Worm (Caenorhabditis elegans) whole organism, early embryonic: ENCODE results near the gene irk-2.

ENCODE experiments used
- B0310.2 ChIP-seq: sonication (generic microtip); optimal IDR thresholded peaks from 2 replicates; lab custom pipeline; 2016; ENCODE audit warnings: mild to moderate bottlenecking, missing genetic modification characterization, missing compliant biosample characterization
- F13C5.2 ChIP-seq: sonication (generic microtip); optimal IDR thresholded peaks from 2 replicates; lab custom pipeline; 2017; ENCODE audit warnings: mild to moderate bottlenecking, missing genetic modification characterization, inconsistent platforms, missing compliant biosample characterization
- aly-1 ChIP-seq: sonication (generic microtip); optimal IDR thresholded peaks from 2 replicates; lab custom pipeline; 2016; ENCODE audit warnings: missing genetic modification characterization, missing compliant biosample characterization
- ama-1 ChIP-seq: fragments of 150-350 bp; optimal IDR thresholded peaks from 2 replicates; lab custom pipeline; 2014
- ceh-13 ChIP-seq: fragments of 200-800 bp; sonication (Bioruptor generic); optimal IDR thresholded peaks from 2 replicates; lab custom pipeline; 2018; ENCODE audit warnings: mild to moderate bottlenecking, missing genetic modification characterization, missing compliant biosample characterization
- ceh-36 ChIP-seq: sonication (generic microtip); optimal IDR thresholded peaks from 2 replicates; lab custom pipeline; 2016; ENCODE audit warnings: missing genetic modification characterization, inconsistent platforms, missing compliant biosample characterization
- ets-7 ChIP-seq: sonication (generic microtip); optimal IDR thresholded peaks from 2 replicates; lab custom pipeline; 2016; ENCODE audit warnings: missing genotype, missing genetic modification characterization, missing compliant biosample characterization
- flt-1 ChIP-seq: fragments of 200-800 bp; sonication (Bioruptor generic); IDR thresholded peaks from 2 replicates; pipeline ENCODE4 v1.3.6; 2022; ENCODE audit warnings: missing genetic modification characterization, missing compliant biosample characterization
- hmbx-1 ChIP-seq: sonication (generic microtip); optimal IDR thresholded peaks from 2 replicates; lab custom pipeline; 2016; ENCODE audit warnings: mild to moderate bottlenecking, missing genetic modification characterization, missing compliant biosample characterization
- hmg-4 ChIP-seq: fragments of 200-800 bp; sonication (Bioruptor generic); optimal IDR thresholded peaks from 2 replicates; lab custom pipeline; 2018; ENCODE audit warnings: mild to moderate bottlenecking, missing genetic modification characterization, missing compliant biosample characterization
- hnd-1 ChIP-seq: sonication (generic microtip); optimal IDR thresholded peaks from 2 replicates; lab custom pipeline; 2016; ENCODE audit warnings: missing genetic modification characterization, missing compliant biosample characterization
- pes-1 ChIP-seq: fragments of 200-800 bp; sonication (Bioruptor generic); IDR thresholded peaks from 2 replicates; pipeline ENCODE4 v1.3.6; 2022; ENCODE audit warnings: missing genetic modification reagents, missing genetic modification characterization, missing compliant biosample characterization
- scrt-1 ChIP-seq: fragments of 200-800 bp; sonication (Bioruptor generic); IDR thresholded peaks from 2 replicates; pipeline ENCODE4 v1.3.6; 2022; ENCODE audit warnings: missing genetic modification characterization, missing compliant biosample characterization
- sea-1 ChIP-seq: fragments of 200-800 bp; sonication (Bioruptor generic); conservative IDR thresholded peaks from 2 replicates; pipeline ENCODE4 v1.3.6; 2022; ENCODE audit warnings: missing genetic modification characterization, missing compliant biosample characterization
- tbx-11 ChIP-seq: fragments of 200-800 bp; sonication (Bioruptor generic); IDR thresholded peaks from 2 replicates; pipeline ENCODE4 v1.3.6; 2022; ENCODE audit warnings: missing genetic modification characterization, missing compliant biosample characterization
- tbx-37 ChIP-seq: fragments of 200-800 bp; sonication (Bioruptor generic); conservative IDR thresholded peaks from 2 replicates; pipeline ENCODE4 v1.3.6; 2022; ENCODE audit warnings: missing genetic modification reagents, missing genetic modification characterization, missing compliant biosample characterization
- tra-4 ChIP-seq: sonication (generic microtip); optimal IDR thresholded peaks from 2 replicates; lab custom pipeline; 2017; ENCODE audit warnings: missing genetic modification characterization, missing compliant biosample characterization

irk-2 gene

DNA sequence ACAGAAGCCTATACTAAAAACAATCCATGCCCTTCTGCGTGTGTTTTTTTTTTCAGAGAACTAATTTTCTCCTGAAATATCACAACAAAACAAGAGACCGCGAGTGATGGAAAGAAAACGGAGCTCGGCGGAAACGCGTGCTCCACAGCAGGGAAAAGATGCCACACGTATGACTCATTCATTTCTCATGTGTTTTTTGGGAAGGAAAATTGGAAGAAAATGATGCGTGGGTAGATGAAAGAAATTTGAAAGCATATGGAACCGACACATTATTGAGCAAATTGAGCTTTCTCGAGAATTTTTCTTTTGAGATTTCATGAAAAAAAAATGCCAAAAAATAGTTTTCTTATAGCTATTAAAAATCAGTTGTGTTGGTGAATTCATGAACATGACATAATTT lies 12.0 kb upstream of the irk-2 start:
- TF ChIP-seq flt-1 (GFP tag; lab: Robert Waterston, UW) (no peak), ceh-13 (GFP tag; lab: Kevin White, UChicago) (no peak), ets-7 (tag; lab: Kevin White, UChicago) (no peak), hnd-1 (tag; lab: Kevin White, UChicago) (no peak), hmbx-1 (no peak), scrt-1 (GFP tag; lab: Robert Waterston, UW) (no peak), ama-1 (no peak), tra-4 (no peak), tbx-37 (no peak), pes-1 (GFP tag; lab: Robert Waterston, UW) (no peak), sea-1 (no peak), aly-1 (no peak), B0310.2 (tag; lab: Kevin White, UChicago) (no peak), F13C5.2 (tag; lab: Kevin White, UChicago) (no peak)

ce11 chrX:725868-726267 lies 11.6 kb upstream of the irk-2 start, which contains the start of gene sli-1:
TSS of gene sli-1 (minus strand) at chrX:725968.
- TF ChIP-seq tra-4 (no peak), aly-1 (no peak), F13C5.2 (tag; lab: Kevin White, UChicago) (no peak), pes-1 (GFP tag; lab: Robert Waterston, UW) (no peak), tbx-11 (no peak), scrt-1 (GFP tag; lab: Robert Waterston, UW) (no peak), ceh-36 (tag; lab: Kevin White, UChicago) (no peak), sea-1 (no peak), hmbx-1 (no peak), ceh-13 (GFP tag; lab: Kevin White, UChicago) (no peak), tbx-37 (no peak), ama-1 (no peak), hmg-4 (GFP tag; lab: Kevin White, UChicago) (no peak), hnd-1 (tag; lab: Kevin White, UChicago) (no peak), ets-7 (tag; lab: Kevin White, UChicago) (no peak), B0310.2 (tag; lab: Kevin White, UChicago) (no peak), flt-1 (GFP tag; lab: Robert Waterston, UW) (no peak)

- TF ChIP-seq tbx-11 (no peak), pes-1 (GFP tag; lab: Robert Waterston, UW) (no peak), aly-1 (no peak), sea-1 (no peak), hmbx-1 (no peak), hnd-1 (tag; lab: Kevin White, UChicago) (no peak), F13C5.2 (tag; lab: Kevin White, UChicago) (no peak), ets-7 (tag; lab: Kevin White, UChicago) (no peak), ceh-13 (GFP tag; lab: Kevin White, UChicago) (no peak), tbx-37 (no peak), B0310.2 (tag; lab: Kevin White, UChicago) (no peak), scrt-1 (GFP tag; lab: Robert Waterston, UW) (no peak), tra-4 (no peak), ama-1 (no peak), flt-1 (GFP tag; lab: Robert Waterston, UW) (no peak), ceh-36 (tag; lab: Kevin White, UChicago) (no peak), hmg-4 (GFP tag; lab: Kevin White, UChicago) (no peak)
These were observed 7.8 kb downstream of the irk-2 start, which contains the start of gene M02A10.1 for ce11 chrX:706490-706889. TSS of gene M02A10.1 (plus strand) at chrX:706790.

ce11 chrX:696253-696652 lies 18.0 kb downstream of the irk-2 start:
- TF ChIP-seq hmbx-1: no peak

- TF ChIP-seq B0310.2 (tag; lab: Kevin White, UChicago) (no peak), aly-1 (no peak), sea-1 (no peak), tbx-11 (no peak), tra-4 (no peak), hnd-1 (tag; lab: Kevin White, UChicago) (no peak)
These were observed 22.7 kb downstream of the irk-2 start, which contains the start of gene ncam-1 for ce11 chrX:691613-692012. TSS of gene ncam-1 (plus strand) at chrX:691913.

- TF ChIP-seq hnd-1 (tag; lab: Kevin White, UChicago): no peak
- no peak for TF ChIP-seq hmg-4 (GFP tag; lab: Kevin White, UChicago)
- TF ChIP-seq sea-1: no peak
- TF ChIP-seq ceh-36 (tag; lab: Kevin White, UChicago): no peak
- no peak for TF ChIP-seq tbx-11
- no peak for TF ChIP-seq flt-1 (GFP tag; lab: Robert Waterston, UW)
- no peak for TF ChIP-seq scrt-1 (GFP tag; lab: Robert Waterston, UW)
- TF ChIP-seq tbx-37: no peak
- no peak for TF ChIP-seq aly-1
- no peak for TF ChIP-seq ceh-13 (GFP tag; lab: Kevin White, UChicago)
- no peak for TF ChIP-seq ets-7 (tag; lab: Kevin White, UChicago)
- no peak for TF ChIP-seq pes-1 (GFP tag; lab: Robert Waterston, UW)
- TF ChIP-seq F13C5.2 (tag; lab: Kevin White, UChicago): no peak
- no peak for TF ChIP-seq ama-1
- no peak for TF ChIP-seq B0310.2 (tag; lab: Kevin White, UChicago)
- no peak for TF ChIP-seq tra-4
- no peak for TF ChIP-seq hmbx-1
These were observed 25.7 kb downstream of the irk-2 start for ce11 chrX:688602-689001.

DNA sequence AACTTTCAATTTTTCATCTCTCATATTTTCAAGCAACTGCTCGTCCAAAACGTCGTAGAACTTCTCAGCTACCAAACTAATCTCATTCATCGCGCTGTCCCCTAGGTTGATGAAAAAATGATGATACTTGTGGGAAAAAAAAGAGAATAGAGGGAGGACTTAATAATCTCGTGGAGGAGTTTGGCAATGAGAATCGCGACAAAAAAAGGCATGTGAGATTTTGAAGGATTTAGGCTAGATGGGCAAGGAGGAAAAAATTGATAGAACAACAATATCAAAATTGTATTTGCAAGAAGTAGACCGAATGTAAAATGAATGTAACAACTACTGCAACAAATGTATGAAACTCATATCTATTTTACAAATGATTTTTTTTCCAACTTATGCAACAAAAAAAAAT lies 31.6 kb downstream of the irk-2 start, which contains the start of gene Y9C12A.1:
Gene Y9C12A.1 (minus strand): TSS at position 101 of the 400 bp plus-strand sequence.
- TF ChIP-seq aly-1 (no peak), hmg-4 (GFP tag; lab: Kevin White, UChicago) (no peak), ceh-36 (tag; lab: Kevin White, UChicago) (no peak), F13C5.2 (tag; lab: Kevin White, UChicago) (no peak), sea-1 (no peak), hnd-1 (tag; lab: Kevin White, UChicago) (no peak), ama-1 (no peak), flt-1 (GFP tag; lab: Robert Waterston, UW) (no peak)

- no peak for TF ChIP-seq ceh-36 (tag; lab: Kevin White, UChicago)
- no peak for TF ChIP-seq hnd-1 (tag; lab: Kevin White, UChicago)
- no peak for TF ChIP-seq ets-7 (tag; lab: Kevin White, UChicago)
- TF ChIP-seq flt-1 (GFP tag; lab: Robert Waterston, UW): no peak
- TF ChIP-seq B0310.2 (tag; lab: Kevin White, UChicago): no peak
- TF ChIP-seq scrt-1 (GFP tag; lab: Robert Waterston, UW): no peak
- no peak for TF ChIP-seq hmg-4 (GFP tag; lab: Kevin White, UChicago)
- TF ChIP-seq aly-1: no peak
- TF ChIP-seq ama-1: no peak
- no peak for TF ChIP-seq tbx-11
- TF ChIP-seq pes-1 (GFP tag; lab: Robert Waterston, UW): no peak
- TF ChIP-seq F13C5.2 (tag; lab: Kevin White, UChicago): no peak
- no peak for TF ChIP-seq tra-4
- no peak for TF ChIP-seq ceh-13 (GFP tag; lab: Kevin White, UChicago)
These were observed 32.9 kb downstream of the irk-2 start for ce11 chrX:681413-681812.
